Fruit fly (Drosophila melanogaster) whole organism, embryonic: ENCODE data around the gene CG14625.

Experiments used
- Aef1 ChIP-seq: fragments of 200-800 bp; sonication (Bioruptor generic); IDR thresholded peaks from 3 replicates; pipeline ENCODE4 v1.3.6; 2022; ENCODE audit warnings: missing biosample characterization, missing genetic modification characterization
- Bdp1 ChIP-seq: fragments of 200-800 bp; sonication (Bioruptor generic); optimal IDR thresholded peaks from 3 replicates; lab custom pipeline; 2016; ENCODE audit warnings: missing biosample characterization, missing genetic modification characterization
- BtbVII ChIP-seq: fragments of 200-800 bp; sonication (Bioruptor generic); optimal IDR thresholded peaks from 3 replicates; lab custom pipeline; 2017; ENCODE audit warnings: missing biosample characterization, mild to moderate bottlenecking, missing genetic modification characterization
- CG12219 ChIP-seq: fragments of 200-800 bp; sonication (Bioruptor generic); optimal IDR thresholded peaks from 3 replicates; lab custom pipeline; 2018; ENCODE audit warnings: missing biosample characterization, mild to moderate bottlenecking, missing genetic modification characterization
- CG13287 ChIP-seq: fragments of 200-800 bp; sonication (Bioruptor generic); IDR thresholded peaks from 2 replicates; pipeline ENCODE4 v1.3.6; 2022; ENCODE audit warnings: missing biosample characterization, missing genetic modification characterization; ENCODE audit not compliant: partially characterized antibody
- CG14441 ChIP-seq: fragments of 200-800 bp; sonication (Bioruptor generic); IDR thresholded peaks from 2 replicates; pipeline ENCODE4 v1.3.6; 2022; ENCODE audit warnings: missing biosample characterization, missing genetic modification characterization
- CG14667 ChIP-seq: fragments of 200-800 bp; sonication (Bioruptor generic); IDR thresholded peaks from 2 replicates; pipeline ENCODE4 v1.3.6; 2022; ENCODE audit warnings: missing biosample characterization, missing genetic modification characterization
- CG15696 ChIP-seq: fragments of 200-800 bp; sonication (Bioruptor generic); optimal IDR thresholded peaks from 2 replicates; lab custom pipeline; 2019; ENCODE audit warnings: missing biosample characterization, mild to moderate bottlenecking, missing genetic modification characterization, moderate library complexity
- CG1602 ChIP-seq: fragments of 200-800 bp; sonication (Bioruptor generic); optimal IDR thresholded peaks from 3 replicates; lab custom pipeline; 2016; ENCODE audit warnings: missing biosample characterization, missing genetic modification characterization
- CG1647 ChIP-seq: fragments of 200-800 bp; sonication (Bioruptor generic); optimal IDR thresholded peaks from 3 replicates; lab custom pipeline; 2016; ENCODE audit warnings: missing biosample characterization, missing genetic modification characterization
- CG17359 ChIP-seq: fragments of 200-800 bp; sonication (Bioruptor generic); optimal IDR thresholded peaks from 3 replicates; lab custom pipeline; 2018; ENCODE audit warnings: missing biosample characterization, mild to moderate bottlenecking, missing genetic modification characterization, moderate library complexity
- CG17361 ChIP-seq: fragments of 200-800 bp; sonication (Bioruptor generic); IDR thresholded peaks from 3 replicates; pipeline ENCODE4 v1.3.6; 2022; ENCODE audit warnings: missing biosample characterization, missing genetic modification characterization
- CG31365 ChIP-seq: fragments of 200-800 bp; sonication (Bioruptor generic); optimal IDR thresholded peaks from 2 replicates; lab custom pipeline; 2018; ENCODE audit warnings: missing biosample characterization, mild to moderate bottlenecking, missing genetic modification characterization
- CG32767 ChIP-seq: fragments of 200-800 bp; sonication (Bioruptor generic); IDR thresholded peaks from 2 replicates; pipeline ENCODE4 v1.3.6; 2022; ENCODE audit warnings: missing biosample characterization, missing genetic modification characterization
- CG3726 ChIP-seq: fragments of 200-800 bp; sonication (Bioruptor generic); IDR thresholded peaks from 3 replicates; pipeline ENCODE4, ENCODE4 v1.3.6; 2022; ENCODE audit warnings: missing biosample characterization, missing genetic modification characterization
- CG3847 ChIP-seq: fragments of 200-800 bp; sonication (Bioruptor generic); IDR thresholded peaks from 2 replicates; pipeline ENCODE4 v1.3.6; 2022; ENCODE audit warnings: missing biosample characterization, missing genetic modification characterization
- CG3995 ChIP-seq: fragments of 200-800 bp; sonication (Bioruptor generic); optimal IDR thresholded peaks from 3 replicates; lab custom pipeline; 2016; ENCODE audit warnings: missing biosample characterization, missing genetic modification characterization
- CG6654 ChIP-seq: fragments of 200-800 bp; sonication (Bioruptor generic); optimal IDR thresholded peaks from 2 replicates; lab custom pipeline; 2017; ENCODE audit warnings: missing biosample characterization, mild to moderate bottlenecking, missing genetic modification characterization
- CG6683 ChIP-seq: fragments of 200-800 bp; sonication (Bioruptor generic); optimal IDR thresholded peaks from 2 replicates; lab custom pipeline; 2017; ENCODE audit warnings: missing biosample characterization, mild to moderate bottlenecking, missing genetic modification characterization, missing genetic modification reagents
- CG7271 ChIP-seq: fragments of 200-800 bp; sonication (Bioruptor generic); optimal IDR thresholded peaks from 2 replicates; lab custom pipeline; 2018; ENCODE audit warnings: missing biosample characterization, mild to moderate bottlenecking, missing genetic modification characterization, moderate library complexity
- CG7786 ChIP-seq: fragments of 200-800 bp; sonication (Bioruptor generic); optimal IDR thresholded peaks from 2 replicates; lab custom pipeline; 2016; ENCODE audit warnings: missing biosample characterization, missing genetic modification characterization
- CG8478 ChIP-seq: fragments of >200 bp; optimal IDR thresholded peaks from 2 replicates; lab custom pipeline; 2018
- CG8924 ChIP-seq: fragments of 200-800 bp; optimal IDR thresholded peaks from 3 replicates; lab custom pipeline; 2019; ENCODE audit warnings: missing biosample characterization, mild to moderate bottlenecking, missing genetic modification characterization, moderate library complexity
- CG9876 ChIP-seq: fragments of 200-800 bp; sonication (Bioruptor generic); optimal IDR thresholded peaks from 2 replicates; lab custom pipeline; 2016; ENCODE audit warnings: missing biosample characterization, missing genetic modification characterization
- CG9932 ChIP-seq: fragments of 200-800 bp; sonication (Bioruptor generic); IDR thresholded peaks from 2 replicates; pipeline ENCODE4 v1.3.6; 2022; ENCODE audit warnings: missing biosample characterization, missing genetic modification characterization
- Chrac-16 ChIP-seq: fragments of 200-800 bp; sonication (Bioruptor generic); optimal IDR thresholded peaks from 3 replicates; lab custom pipeline; 2016; ENCODE audit warnings: missing biosample characterization, missing genetic modification characterization
- Fer1 ChIP-seq: fragments of 200-800 bp; sonication (Bioruptor generic); optimal IDR thresholded peaks from 2 replicates; lab custom pipeline; 2017; ENCODE audit warnings: missing biosample characterization, mild to moderate bottlenecking, missing genetic modification characterization
- Fer3 ChIP-seq: fragments of 200-800 bp; sonication (Bioruptor generic); optimal IDR thresholded peaks from 2 replicates; lab custom pipeline; 2018; ENCODE audit warnings: missing biosample characterization, mild to moderate bottlenecking, missing genetic modification characterization, moderate library complexity
- Hr78 ChIP-seq, 2 experiments: fragments of 200-800 bp in 1 of 2; fragments of >200 bp in 1 of 2; sonication (Bioruptor generic) in 1 of 2; optimal IDR thresholded peaks; 2 replicates each; lab custom pipeline; 2017 to 2019; ENCODE audit warnings: missing biosample characterization in 2 of 2, missing genetic modification characterization in 2 of 2, mild to moderate bottlenecking in 1 of 2, moderate library complexity in 1 of 2
- Hsf ChIP-seq: fragments of 200-800 bp; sonication (Bioruptor generic); optimal IDR thresholded peaks from 3 replicates; lab custom pipeline; 2016; ENCODE audit warnings: missing biosample characterization, missing genetic modification characterization
- MTF-1 ChIP-seq: fragments of 200-800 bp; sonication (Bioruptor generic); optimal IDR thresholded peaks from 2 replicates; lab custom pipeline; 2018; ENCODE audit warnings: missing biosample characterization, mild to moderate bottlenecking, missing genetic modification characterization, borderline replicate concordance
- PHDP ChIP-seq: fragments of 200-800 bp; sonication (Bioruptor generic); optimal IDR thresholded peaks from 3 replicates; lab custom pipeline; 2018; ENCODE audit warnings: missing biosample characterization, mild to moderate bottlenecking, missing genetic modification characterization, moderate library complexity
- Ssrp ChIP-seq: fragments of 200-800 bp; sonication (Bioruptor generic); optimal IDR thresholded peaks from 2 replicates; lab custom pipeline; 2018; ENCODE audit warnings: missing biosample characterization, mild to moderate bottlenecking, missing genetic modification characterization, moderate library complexity
- Usf ChIP-seq: fragments of 200-800 bp; sonication (Bioruptor generic); optimal IDR thresholded peaks from 2 replicates; lab custom pipeline; 2017; ENCODE audit warnings: missing genotype, missing biosample characterization, missing genetic modification characterization
- aop ChIP-seq: fragments of 200-800 bp; sonication (Bioruptor generic); IDR thresholded peaks from 2 replicates; pipeline ENCODE4 v1.3.6; 2022; ENCODE audit warnings: missing biosample characterization, missing genetic modification characterization
- ase ChIP-seq: fragments of 200-800 bp; sonication (Bioruptor generic); IDR thresholded peaks from 3 replicates; pipeline ENCODE4 v1.3.6; 2022; ENCODE audit warnings: missing biosample characterization, missing genetic modification characterization
- ato ChIP-seq: fragments of 200-800 bp; sonication (Bioruptor generic); IDR thresholded peaks from 2 replicates; pipeline ENCODE4 v1.3.6; 2022; ENCODE audit warnings: missing biosample characterization, missing genetic modification characterization; ENCODE audit not compliant: partially characterized antibody
- caup ChIP-seq: fragments of 200-800 bp; sonication (Bioruptor generic); optimal IDR thresholded peaks from 3 replicates; lab custom pipeline; 2017; ENCODE audit warnings: missing biosample characterization, mild to moderate bottlenecking, missing genetic modification characterization, moderate library complexity; ENCODE audit not compliant: severe bottlenecking
- chn ChIP-seq: fragments of 200-800 bp; sonication (Bioruptor generic); optimal IDR thresholded peaks from 2 replicates; lab custom pipeline; 2016; ENCODE audit warnings: missing biosample characterization, missing genetic modification characterization
- h ChIP-seq: fragments of >200 bp; optimal IDR thresholded peaks from 2 replicates; lab custom pipeline; 2017
- hbn ChIP-seq: fragments of 200-800 bp; sonication (Bioruptor generic); IDR thresholded peaks from 2 replicates; pipeline ENCODE4 v1.3.6; 2022; ENCODE audit warnings: missing biosample characterization, missing genetic modification characterization; ENCODE audit not compliant: partially characterized antibody
- her ChIP-seq: fragments of 200-800 bp; sonication (Bioruptor generic); optimal IDR thresholded peaks from 2 replicates; lab custom pipeline; 2016; ENCODE audit warnings: missing biosample characterization, missing genetic modification characterization
- maf-S ChIP-seq: fragments of 200-800 bp; sonication (Bioruptor generic); optimal IDR thresholded peaks from 2 replicates; lab custom pipeline; 2016; ENCODE audit warnings: missing biosample characterization, missing genetic modification characterization
- mld ChIP-seq: fragments of 200-800 bp; sonication (Bioruptor generic); IDR thresholded peaks from 3 replicates; pipeline ENCODE4 v1.3.6; 2022; ENCODE audit warnings: missing biosample characterization, missing genetic modification characterization; ENCODE audit not compliant: partially characterized antibody
- pnt ChIP-seq: fragments of 200-800 bp; sonication (Bioruptor generic); optimal IDR thresholded peaks from 3 replicates; lab custom pipeline; 2016; ENCODE audit warnings: missing biosample characterization, missing genetic modification characterization
- sob ChIP-seq: fragments of 200-800 bp; sonication (Bioruptor generic); IDR thresholded peaks from 2 replicates; pipeline ENCODE4 v1.3.6; 2022; ENCODE audit warnings: missing biosample characterization, missing genetic modification characterization
- tx ChIP-seq: fragments of 200-800 bp; sonication (Bioruptor generic); optimal IDR thresholded peaks from 2 replicates; lab custom pipeline; 2016; ENCODE audit warnings: missing biosample characterization, missing genetic modification characterization
- unpg ChIP-seq: fragments of 200-800 bp; sonication (Bioruptor generic); optimal IDR thresholded peaks from 3 replicates; lab custom pipeline; 2018; ENCODE audit warnings: missing biosample characterization, mild to moderate bottlenecking, missing genetic modification characterization, moderate library complexity
- wdn ChIP-seq: fragments of 200-800 bp; sonication (Bioruptor generic); IDR thresholded peaks from 2 replicates; pipeline ENCODE4 v1.3.6; 2022; ENCODE audit warnings: missing biosample characterization, missing genetic modification characterization
- zen2 ChIP-seq: fragments of 200-800 bp; sonication (Bioruptor generic); IDR thresholded peaks from 3 replicates; pipeline ENCODE4 v1.3.6; 2022; ENCODE audit warnings: missing biosample characterization, missing genetic modification characterization; ENCODE audit not compliant: partially characterized antibody
- zf30C ChIP-seq: fragments of 200-800 bp; sonication (Bioruptor generic); optimal IDR thresholded peaks from 3 replicates; lab custom pipeline; 2018; ENCODE audit warnings: missing biosample characterization, mild to moderate bottlenecking, missing genetic modification characterization
- zfh1 ChIP-seq: fragments of 200-800 bp; sonication (Bioruptor generic); IDR thresholded peaks from 3 replicates; pipeline ENCODE4 v1.3.6; 2022; ENCODE audit warnings: missing biosample characterization, missing genetic modification characterization

The CG14625 gene

DNA sequence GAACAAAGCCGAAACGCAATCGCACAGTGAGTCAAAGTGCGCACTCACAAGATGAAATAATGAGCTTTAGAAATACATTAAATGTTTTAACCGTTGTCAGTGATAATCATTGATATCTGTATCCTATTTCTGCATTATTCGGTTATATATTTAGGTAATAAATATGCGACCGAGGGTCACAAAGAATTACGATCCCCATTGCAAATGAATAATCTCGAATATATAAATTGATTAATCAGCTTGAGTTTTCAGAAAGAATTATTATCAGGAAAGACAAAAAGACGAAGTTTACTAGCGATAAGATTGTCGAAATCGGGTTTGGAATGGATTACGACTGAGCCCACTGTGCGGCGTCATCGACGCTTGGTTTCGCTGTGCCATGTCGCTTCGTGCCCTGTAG, 28.3 kb upstream of the CG14625 start (continued):
- TF ChIP-seq Hr78 (GFP tag; optimal IDR thresholded peaks at IDR 0.05; lab: Kevin White, UChicago): no peak
- no peak for TF ChIP-seq CG31365 (tag; lab: Kevin White, UChicago)
- peak; percentile 58 for TF ChIP-seq PHDP (tag; lab: Kevin White, UChicago)
- no peak for TF ChIP-seq zfh1 (GFP tag; lab: Robert Waterston, UW)
- peak; percentile 35 for TF ChIP-seq unpg (GFP tag; lab: Kevin White, UChicago)
- TF ChIP-seq CG3847 (GFP tag; lab: Robert Waterston, UW): 0 out of 2 replicates have a peak, but pooled peaks have one; percentile 25
- no peak for TF ChIP-seq tx (GFP tag; lab: Kevin White, UChicago)
- TF ChIP-seq h: no peak
- no peak for TF ChIP-seq CG8478 (lab: Kevin White, UChicago)
- TF ChIP-seq CG6654 (GFP tag; lab: Kevin White, UChicago): peak; percentile 16
- TF ChIP-seq CG32767 (GFP tag; lab: Robert Waterston, UW): no peak
- peak; percentile 57 for TF ChIP-seq CG8924 (tag; lab: Kevin White, UChicago)
- TF ChIP-seq CG17361 (GFP tag; lab: Robert Waterston, UW): peak; percentile 59
- no peak for TF ChIP-seq CG14441 (GFP tag; lab: Robert Waterston, UW)
- peak; percentile 43 for TF ChIP-seq Fer3 (tag; lab: Kevin White, UChicago)
- peak; percentile 61 for TF ChIP-seq BtbVII (GFP tag; lab: Kevin White, UChicago)
- TF ChIP-seq Hsf (GFP tag; lab: Kevin White, UChicago): no peak
- peak; percentile 11 for TF ChIP-seq CG6683 (GFP tag; lab: Kevin White, UChicago)
- TF ChIP-seq MTF-1 (GFP tag; lab: Kevin White, UChicago): no peak
- TF ChIP-seq ato (GFP tag; lab: Robert Waterston, UW): no peak
- peak; percentile 7 for TF ChIP-seq Usf (GFP tag; lab: Kevin White, UChicago)
- TF ChIP-seq CG15696: peak; percentile 15
- TF ChIP-seq CG9876 (GFP tag; lab: Kevin White, UChicago): no peak
- TF ChIP-seq aop (GFP tag; lab: Robert Waterston, UW): no peak
- no peak for TF ChIP-seq sob (GFP tag; lab: Robert Waterston, UW)
- no peak for TF ChIP-seq Bdp1
- peak; percentile 46 for TF ChIP-seq caup (GFP tag; lab: Kevin White, UChicago)
- no peak for TF ChIP-seq CG7786
- no peak for TF ChIP-seq CG7271 (tag; lab: Kevin White, UChicago)
- TF ChIP-seq CG12219 (GFP tag; lab: Kevin White, UChicago): peak; percentile 11
- TF ChIP-seq CG13287 (GFP tag; lab: Robert Waterston, UW): no peak
- TF ChIP-seq CG1602 (GFP tag; lab: Kevin White, UChicago): no peak
- no peak for TF ChIP-seq her (GFP tag; lab: Kevin White, UChicago)
- TF ChIP-seq mld: no peak
- TF ChIP-seq Chrac-16 (GFP tag; lab: Kevin White, UChicago): no peak
- TF ChIP-seq zf30C: no peak
- TF ChIP-seq Fer1 (GFP tag; lab: Kevin White, UChicago): peak; percentile 68
- TF ChIP-seq pnt (GFP tag; lab: Kevin White, UChicago): no peak
- TF ChIP-seq CG14667 (GFP tag; lab: Robert Waterston, UW): no peak
- peak; percentile 1 for TF ChIP-seq Ssrp (tag; lab: Kevin White, UChicago)
- no peak for TF ChIP-seq CG3995 (GFP tag; lab: Kevin White, UChicago)
- no peak for TF ChIP-seq maf-S
- no peak for TF ChIP-seq zen2
- no peak for TF ChIP-seq CG1647
- TF ChIP-seq CG3726 (GFP tag; lab: Robert Waterston, UW): no peak
- TF ChIP-seq CG17359 (tag; lab: Kevin White, UChicago): no peak
- no peak for TF ChIP-seq chn (GFP tag; lab: Kevin White, UChicago)
- no peak for TF ChIP-seq ase (GFP tag; lab: Robert Waterston, UW)
- TF ChIP-seq wdn: no peak
- no peak for TF ChIP-seq hbn
- TF ChIP-seq Aef1 (GFP tag; lab: Robert Waterston, UW): no peak
- TF ChIP-seq CG9932 (GFP tag; lab: Robert Waterston, UW): peak; percentile 38; the same call in 1 of the 2 replicates
